Worm (Caenorhabditis elegans): Measurements from ENCODE around the gene ins-31.

DNA sequence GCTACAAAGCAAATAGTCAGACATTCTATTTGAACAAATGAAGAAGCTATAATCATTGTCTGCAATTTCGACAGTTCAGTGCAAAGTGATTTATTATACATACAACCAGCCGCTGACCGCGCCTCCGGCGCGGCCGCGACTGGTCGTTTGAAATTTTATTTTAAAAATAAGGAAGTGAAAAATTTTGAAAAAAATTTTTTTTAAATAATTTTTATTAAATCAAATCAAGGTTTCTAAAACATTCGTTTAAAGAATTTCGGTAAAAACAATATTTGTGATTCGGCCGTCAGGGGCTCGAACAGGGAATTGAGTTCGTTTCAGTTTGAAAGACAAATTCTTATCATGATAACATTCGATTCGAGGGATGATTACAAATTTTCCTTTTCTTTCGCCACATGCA lies 45.3 kb downstream of the ins-31 start, which contains the start of gene Y27F2A.10:
- TF ChIP-seq blmp-1 (tag; optimal IDR thresholded peaks at IDR 0.05; ENCODE audit: insufficient read depth) (no peak), lin-13 (GFP tag; optimal IDR thresholded peaks at IDR 0.05) (no peak), ceh-82 (tag; optimal IDR thresholded peaks at IDR 0.05) (no peak), nhr-10 (tag; optimal IDR thresholded peaks at IDR 0.05) (no peak), egl-27 (tag; optimal IDR thresholded peaks at IDR 0.05) (no peak), skn-1 (tag; optimal IDR thresholded peaks at IDR 0.05) (no peak), nhr-11 (tag; optimal IDR thresholded peaks at IDR 0.05) (no peak), zag-1 (tag; optimal IDR thresholded peaks at IDR 0.05) (no peak), fos-1 (tag; optimal IDR thresholded peaks at IDR 0.05) (no peak), unc-39 (tag; optimal IDR thresholded peaks at IDR 0.05) (no peak), mdl-1 (tag; optimal IDR thresholded peaks at IDR 0.05) (no peak), nhr-12 (tag; optimal IDR thresholded peaks at IDR 0.05) (no peak)
